Worm (Caenorhabditis elegans): ENCODE data around the gene C16C10.1.
A peak's percentile ranks its signal among the peaks of the same experiment; 100 is the strongest.

Gene C16C10.1

ce11 chrIII:4223668-4224127 lies 42.5 kb upstream of the C16C10.1 start:
- TF ChIP-seq ceh-82 (tag; optimal IDR thresholded peaks at IDR 0.05) (no peak), nhr-237 (tag; optimal IDR thresholded peaks at IDR 0.05) (no peak), nhr-77 (tag; optimal IDR thresholded peaks at IDR 0.05) (no peak), nhr-6 (tag; optimal IDR thresholded peaks at IDR 0.05) (peak; percentile 53), blmp-1 (tag; optimal IDR thresholded peaks at IDR 0.05; ENCODE audit: insufficient read depth) (no peak), unc-62 (GFP tag; optimal IDR thresholded peaks at IDR 0.05) (no peak), nhr-21 (tag; optimal IDR thresholded peaks at IDR 0.05) (peak; percentile 52), mbf-1 (tag; optimal IDR thresholded peaks at IDR 0.05) (no peak), aly-2 (tag; optimal IDR thresholded peaks at IDR 0.05) (no peak), mab-5 (tag; optimal IDR thresholded peaks at IDR 0.05) (peak; percentile 86), unc-39 (tag; optimal IDR thresholded peaks at IDR 0.05) (no peak), fos-1 (tag; optimal IDR thresholded peaks at IDR 0.05) (peak; percentile 94), C34F6.9 (tag; optimal IDR thresholded peaks at IDR 0.05) (peak; percentile 96), nhr-23 (tag; optimal IDR thresholded peaks at IDR 0.05) (no peak), nhr-12 (tag; optimal IDR thresholded peaks at IDR 0.05) (no peak), ZK546.5 (tag; optimal IDR thresholded peaks at IDR 0.05) (no peak), skn-1 (tag; optimal IDR thresholded peaks at IDR 0.05) (peak; percentile 28), lin-39 (tag; optimal IDR thresholded peaks at IDR 0.05) (no peak), zag-1 (tag; optimal IDR thresholded peaks at IDR 0.05) (peak; percentile 90), elt-3 (tag; optimal IDR thresholded peaks at IDR 0.05) (no peak), elt-1 (tag; optimal IDR thresholded peaks at IDR 0.05) (no peak), unc-55 (GFP tag; optimal IDR thresholded peaks at IDR 0.05) (peak; percentile 88), nhr-129 (tag; optimal IDR thresholded peaks at IDR 0.05) (peak; percentile 95), sma-9 (GFP tag; optimal IDR thresholded peaks at IDR 0.05) (peak; percentile 83), sma-9 (tag; optimal IDR thresholded peaks at IDR 0.05) (no peak), egl-27 (tag; optimal IDR thresholded peaks at IDR 0.05) (peak; percentile 82), nhr-10 (tag; optimal IDR thresholded peaks at IDR 0.05) (peak; percentile 20), R02D3.7 (tag; optimal IDR thresholded peaks at IDR 0.05) (no peak), peb-1 (tag; optimal IDR thresholded peaks at IDR 0.05) (no peak), mdl-1 (tag; optimal IDR thresholded peaks at IDR 0.05) (peak; percentile 84 to 91), ztf-11 (tag; optimal IDR thresholded peaks at IDR 0.05) (no peak), crh-2 (tag; optimal IDR thresholded peaks at IDR 0.05) (peak; percentile 95), sma-3 (GFP tag; optimal IDR thresholded peaks at IDR 0.05) (peak; percentile 52), dmd-4 (tag; optimal IDR thresholded peaks at IDR 0.05) (no peak), lin-11 (tag; optimal IDR thresholded peaks at IDR 0.05) (peak; percentile 75), sem-4 (tag; optimal IDR thresholded peaks at IDR 0.05) (peak; percentile 82), ceh-16 (tag; optimal IDR thresholded peaks at IDR 0.05) (no peak), ama-1 (optimal IDR thresholded peaks at IDR 0.05) (no peak), ztf-4 (tag; optimal IDR thresholded peaks at IDR 0.05) (peak; percentile 84), F13H6.1 (tag; optimal IDR thresholded peaks at IDR 0.05) (peak; percentile 95), alr-1 (tag; optimal IDR thresholded peaks at IDR 0.05) (no peak), gmeb-1 (tag; optimal IDR thresholded peaks at IDR 0.05) (peak; percentile 35), ztf-1 (GFP tag; conservative IDR thresholded peaks at IDR 0.05) (no peak), Y55F3AM.14 (GFP tag; optimal IDR thresholded peaks at IDR 0.05) (peak; percentile 52), lin-13 (GFP tag; optimal IDR thresholded peaks at IDR 0.05) (peak; percentile 83), lsy-2 (tag; optimal IDR thresholded peaks at IDR 0.05) (peak; percentile 70 to 88), nhr-11 (tag; optimal IDR thresholded peaks at IDR 0.05) (peak; percentile 42), nhr-25 (tag; optimal IDR thresholded peaks at IDR 0.05) (peak; percentile 11), snpc-4 (tag; optimal IDR thresholded peaks at IDR 0.05) (peak; percentile 71)
